Worm (Caenorhabditis elegans) whole organism, early embryonic: ENCODE results near the gene F42G8.8.

Experiments
- B0310.2 ChIP-seq: sonication (generic microtip); optimal IDR thresholded peaks from 2 replicates; lab custom pipeline; 2016; ENCODE audit warnings: mild to moderate bottlenecking, missing genetic modification characterization, missing compliant biosample characterization
- F13C5.2 ChIP-seq: sonication (generic microtip); optimal IDR thresholded peaks from 2 replicates; lab custom pipeline; 2017; ENCODE audit warnings: mild to moderate bottlenecking, missing genetic modification characterization, inconsistent platforms, missing compliant biosample characterization
- aly-1 ChIP-seq: sonication (generic microtip); optimal IDR thresholded peaks from 2 replicates; lab custom pipeline; 2016; ENCODE audit warnings: missing genetic modification characterization, missing compliant biosample characterization
- ama-1 ChIP-seq: fragments of 150-350 bp; optimal IDR thresholded peaks from 2 replicates; lab custom pipeline; 2014
- ceh-13 ChIP-seq: fragments of 200-800 bp; sonication (Bioruptor generic); optimal IDR thresholded peaks from 2 replicates; lab custom pipeline; 2018; ENCODE audit warnings: mild to moderate bottlenecking, missing genetic modification characterization, missing compliant biosample characterization
- ceh-36 ChIP-seq: sonication (generic microtip); optimal IDR thresholded peaks from 2 replicates; lab custom pipeline; 2016; ENCODE audit warnings: missing genetic modification characterization, inconsistent platforms, missing compliant biosample characterization
- ets-7 ChIP-seq: sonication (generic microtip); optimal IDR thresholded peaks from 2 replicates; lab custom pipeline; 2016; ENCODE audit warnings: missing genotype, missing genetic modification characterization, missing compliant biosample characterization
- flt-1 ChIP-seq: fragments of 200-800 bp; sonication (Bioruptor generic); IDR thresholded peaks from 2 replicates; pipeline ENCODE4 v1.3.6; 2022; ENCODE audit warnings: missing genetic modification characterization, missing compliant biosample characterization
- hmbx-1 ChIP-seq: sonication (generic microtip); optimal IDR thresholded peaks from 2 replicates; lab custom pipeline; 2016; ENCODE audit warnings: mild to moderate bottlenecking, missing genetic modification characterization, missing compliant biosample characterization
- hmg-4 ChIP-seq: fragments of 200-800 bp; sonication (Bioruptor generic); optimal IDR thresholded peaks from 2 replicates; lab custom pipeline; 2018; ENCODE audit warnings: mild to moderate bottlenecking, missing genetic modification characterization, missing compliant biosample characterization
- hnd-1 ChIP-seq: sonication (generic microtip); optimal IDR thresholded peaks from 2 replicates; lab custom pipeline; 2016; ENCODE audit warnings: missing genetic modification characterization, missing compliant biosample characterization
- pes-1 ChIP-seq: fragments of 200-800 bp; sonication (Bioruptor generic); IDR thresholded peaks from 2 replicates; pipeline ENCODE4 v1.3.6; 2022; ENCODE audit warnings: missing genetic modification reagents, missing genetic modification characterization, missing compliant biosample characterization
- scrt-1 ChIP-seq: fragments of 200-800 bp; sonication (Bioruptor generic); IDR thresholded peaks from 2 replicates; pipeline ENCODE4 v1.3.6; 2022; ENCODE audit warnings: missing genetic modification characterization, missing compliant biosample characterization
- sea-1 ChIP-seq: fragments of 200-800 bp; sonication (Bioruptor generic); conservative IDR thresholded peaks from 2 replicates; pipeline ENCODE4 v1.3.6; 2022; ENCODE audit warnings: missing genetic modification characterization, missing compliant biosample characterization
- tbx-11 ChIP-seq: fragments of 200-800 bp; sonication (Bioruptor generic); IDR thresholded peaks from 2 replicates; pipeline ENCODE4 v1.3.6; 2022; ENCODE audit warnings: missing genetic modification characterization, missing compliant biosample characterization
- tbx-37 ChIP-seq: fragments of 200-800 bp; sonication (Bioruptor generic); conservative IDR thresholded peaks from 2 replicates; pipeline ENCODE4 v1.3.6; 2022; ENCODE audit warnings: missing genetic modification reagents, missing genetic modification characterization, missing compliant biosample characterization
- tra-4 ChIP-seq: sonication (generic microtip); optimal IDR thresholded peaks from 2 replicates; lab custom pipeline; 2017; ENCODE audit warnings: missing genetic modification characterization, missing compliant biosample characterization

F42G8.8 gene

DNA sequence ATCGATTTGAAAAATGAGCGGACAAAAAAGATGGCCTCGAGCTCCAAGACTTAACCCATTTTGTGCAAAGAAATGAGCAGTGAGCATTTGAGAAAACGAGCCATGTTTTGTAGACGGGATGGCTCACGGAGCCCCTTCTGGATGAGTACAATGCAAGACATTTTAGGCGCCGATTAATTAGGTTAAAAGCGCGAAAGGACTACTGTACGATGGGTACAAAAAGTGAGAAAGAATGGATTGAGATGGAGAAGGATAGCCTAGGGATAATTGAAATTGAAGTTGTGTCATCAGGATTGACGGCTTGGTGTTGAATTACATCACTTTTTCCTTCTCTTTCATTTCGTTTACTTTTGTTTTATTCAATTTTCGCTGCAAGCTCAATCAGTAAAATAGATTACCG lies 38.1 kb upstream of the F42G8.8 start:
- TF ChIP-seq F13C5.2 (no peak), ama-1 (lab: Kevin White, UChicago) (no peak), ets-7 (tag; lab: Kevin White, UChicago) (no peak), tra-4 (no peak), tbx-11 (GFP tag; lab: Robert Waterston, UW) (no peak), pes-1 (GFP tag; lab: Robert Waterston, UW) (no peak), sea-1 (no peak), ceh-13 (GFP tag; lab: Kevin White, UChicago) (no peak), scrt-1 (GFP tag; lab: Robert Waterston, UW) (no peak), hmg-4 (GFP tag; lab: Kevin White, UChicago) (no peak), B0310.2 (tag; lab: Kevin White, UChicago) (no peak), ceh-36 (no peak)

ce11 chrIV:8086552-8086951 lies 32.3 kb upstream of the F42G8.8 start, which contains the start of gene nsy-7:
nsy-7 (minus strand) TSS chrIV:8086652.
- TF ChIP-seq pes-1 (GFP tag; lab: Robert Waterston, UW) (no peak), tra-4 (no peak), flt-1 (GFP tag; lab: Robert Waterston, UW) (no peak), hmg-4 (GFP tag; lab: Kevin White, UChicago) (no peak)

DNA sequence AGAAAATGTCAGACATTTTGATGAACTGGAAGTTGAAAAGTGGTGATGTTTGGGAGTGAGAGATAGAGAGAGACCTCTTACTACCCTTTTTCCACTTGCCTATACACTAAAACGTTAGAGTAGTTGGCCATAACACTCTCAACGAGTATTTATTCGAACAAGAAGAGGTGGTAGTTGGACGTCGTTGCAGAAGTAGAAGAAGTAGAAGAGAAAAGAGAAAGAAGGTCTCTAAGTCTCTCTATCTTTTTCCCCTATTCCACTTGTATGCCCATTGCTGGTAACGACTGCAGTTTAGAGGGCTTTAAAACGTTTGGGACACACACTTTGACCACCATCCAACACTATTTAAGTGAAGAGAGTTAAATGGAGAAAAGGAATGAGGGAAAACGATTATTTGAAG lies 27.4 kb upstream of the F42G8.8 start:
- TF ChIP-seq aly-1 (tag; lab: Kevin White, UChicago) = no peak

DNA sequence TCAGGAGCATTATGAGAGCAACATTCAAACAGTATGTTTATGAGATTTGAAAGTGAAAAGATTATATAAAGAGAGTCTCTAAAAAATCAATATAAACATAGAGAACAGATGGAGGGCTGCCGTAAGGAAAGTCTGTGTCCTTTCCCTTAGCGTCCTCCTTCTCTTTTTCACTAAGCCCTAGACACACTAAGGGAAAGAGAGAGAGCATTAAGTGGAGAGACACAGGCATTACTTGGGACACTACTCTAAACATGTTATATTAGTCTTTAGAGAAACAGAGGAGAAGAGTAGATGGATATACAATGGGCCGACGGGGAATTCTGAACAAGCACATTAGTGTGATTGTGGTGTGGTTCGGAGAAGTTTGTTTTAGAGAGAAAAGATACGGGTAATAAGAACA lies 22.5 kb upstream of the F42G8.8 start:
- TF ChIP-seq aly-1 (tag; lab: Kevin White, UChicago) (no peak), scrt-1 (GFP tag; lab: Robert Waterston, UW) (no peak), tra-4 (no peak), F13C5.2 (no peak), ama-1 (lab: Kevin White, UChicago) (no peak), hmbx-1 (tag; lab: Kevin White, UChicago) (no peak), ceh-36 (no peak), ets-7 (tag; lab: Kevin White, UChicago) (no peak), B0310.2 (tag; lab: Kevin White, UChicago) (no peak), tbx-37 (GFP tag; lab: Robert Waterston, UW) (no peak), hnd-1 (tag; lab: Kevin White, UChicago) (no peak), ceh-13 (GFP tag; lab: Kevin White, UChicago) (no peak), tbx-11 (GFP tag; lab: Robert Waterston, UW) (no peak), flt-1 (GFP tag; lab: Robert Waterston, UW) (no peak), hmg-4 (GFP tag; lab: Kevin White, UChicago) (no peak), sea-1 (no peak), pes-1 (GFP tag; lab: Robert Waterston, UW) (no peak)

ce11 chrIV:8099601-8100000 lies 19.3 kb upstream of the F42G8.8 start, which contains the start of gene Y42H9AR.2:
Y42H9AR.2 (plus strand) TSS chrIV:8099901.
- no peak for TF ChIP-seq tra-4
- TF ChIP-seq aly-1 (tag; lab: Kevin White, UChicago) = no peak
- TF ChIP-seq tbx-37 (GFP tag; lab: Robert Waterston, UW) = no peak
- TF ChIP-seq ama-1 (lab: Kevin White, UChicago) = no peak
- no peak for TF ChIP-seq flt-1 (GFP tag; lab: Robert Waterston, UW)
- TF ChIP-seq hnd-1 (tag; lab: Kevin White, UChicago) = no peak
- TF ChIP-seq hmg-4 (GFP tag; lab: Kevin White, UChicago) = no peak
- no peak for TF ChIP-seq ceh-13 (GFP tag; lab: Kevin White, UChicago)
- no peak for TF ChIP-seq hmbx-1 (tag; lab: Kevin White, UChicago)

DNA sequence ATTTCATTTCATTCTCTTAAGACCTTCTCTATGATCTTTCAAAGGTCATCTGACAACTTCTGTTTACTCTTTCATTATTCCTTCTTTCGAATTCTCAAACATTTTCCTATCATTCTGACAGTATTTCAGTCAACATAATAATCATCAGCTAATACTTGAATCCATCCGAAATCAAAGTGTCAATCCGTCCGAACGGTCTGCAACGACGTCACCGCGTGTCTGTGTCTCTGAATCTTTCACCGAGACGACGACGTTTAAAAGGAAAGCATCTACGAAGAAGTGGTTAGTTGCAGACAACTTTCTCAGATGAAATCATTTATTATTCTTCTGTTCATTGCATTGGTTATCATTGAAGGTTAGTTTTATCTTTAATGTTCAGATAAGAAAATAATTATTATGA lies 16.7 kb upstream of the F42G8.8 start, which contains the start of gene Y42H9AR.5:
Y42H9AR.5 (plus strand) TSS at position 301 of the 400 bp plus-strand sequence.
- TF ChIP-seq ama-1 (lab: Kevin White, UChicago) (no peak), scrt-1 (GFP tag; lab: Robert Waterston, UW) (no peak), ceh-13 (GFP tag; lab: Kevin White, UChicago) (no peak), B0310.2 (tag; lab: Kevin White, UChicago) (no peak), aly-1 (tag; lab: Kevin White, UChicago) (no peak), flt-1 (GFP tag; lab: Robert Waterston, UW) (no peak), hmbx-1 (tag; lab: Kevin White, UChicago) (no peak), tbx-11 (GFP tag; lab: Robert Waterston, UW) (no peak), hnd-1 (tag; lab: Kevin White, UChicago) (no peak), tbx-37 (GFP tag; lab: Robert Waterston, UW) (no peak), sea-1 (no peak), tra-4 (no peak), hmg-4 (GFP tag; lab: Kevin White, UChicago) (no peak), pes-1 (GFP tag; lab: Robert Waterston, UW) (no peak), F13C5.2 (no peak), ets-7 (tag; lab: Kevin White, UChicago) (no peak), ceh-36 (no peak)

ce11 chrIV:8103196-8103595 lies 15.7 kb upstream of the F42G8.8 start:
- TF ChIP-seq tra-4 (no peak), ama-1 (lab: Kevin White, UChicago) (no peak), F13C5.2 (no peak), pes-1 (GFP tag; lab: Robert Waterston, UW) (no peak), tbx-37 (GFP tag; lab: Robert Waterston, UW) (no peak), flt-1 (GFP tag; lab: Robert Waterston, UW) (no peak), aly-1 (tag; lab: Kevin White, UChicago) (no peak), ceh-36 (no peak), sea-1 (no peak), ceh-13 (GFP tag; lab: Kevin White, UChicago) (no peak)

- no peak for TF ChIP-seq flt-1 (GFP tag; lab: Robert Waterston, UW)
These were observed 13.8 kb upstream of the F42G8.8 start for ce11 chrIV:8105083-8105482.
